Worm (Caenorhabditis elegans) whole organism, L3 larva: ENCODE results near the gene cept-2.
A peak's percentile ranks its signal among the peaks of the same experiment; 100 is the strongest.

Experiments
- ceh-28 ChIP-seq: fragments of 150-350 bp; optimal IDR thresholded peaks from 2 replicates; lab custom pipeline; 2014; ENCODE audit warnings: missing biosample characterization, missing genetic modification reagents, missing genetic modification characterization
- elt-1 ChIP-seq: fragments of 150-350 bp; optimal IDR thresholded peaks from 2 replicates; lab custom pipeline; 2014; ENCODE audit warnings: missing biosample characterization, missing genetic modification characterization
- lin-39 ChIP-seq: fragments of 150-350 bp; optimal IDR thresholded peaks from 2 replicates; lab custom pipeline; 2018; ENCODE audit warnings: missing biosample characterization, missing genetic modification reagents, missing genetic modification characterization
- nhr-77 ChIP-seq: fragments of 150-350 bp; optimal IDR thresholded peaks from 2 replicates; lab custom pipeline; 2014; ENCODE audit warnings: missing biosample characterization, missing genetic modification characterization
- sea-2 ChIP-seq: fragments of 150-350 bp; sonication (generic microtip); optimal IDR thresholded peaks from 4 replicates; lab custom pipeline; 2014; ENCODE audit warnings: missing biosample characterization, missing genetic modification reagents, missing genetic modification characterization

DNA sequence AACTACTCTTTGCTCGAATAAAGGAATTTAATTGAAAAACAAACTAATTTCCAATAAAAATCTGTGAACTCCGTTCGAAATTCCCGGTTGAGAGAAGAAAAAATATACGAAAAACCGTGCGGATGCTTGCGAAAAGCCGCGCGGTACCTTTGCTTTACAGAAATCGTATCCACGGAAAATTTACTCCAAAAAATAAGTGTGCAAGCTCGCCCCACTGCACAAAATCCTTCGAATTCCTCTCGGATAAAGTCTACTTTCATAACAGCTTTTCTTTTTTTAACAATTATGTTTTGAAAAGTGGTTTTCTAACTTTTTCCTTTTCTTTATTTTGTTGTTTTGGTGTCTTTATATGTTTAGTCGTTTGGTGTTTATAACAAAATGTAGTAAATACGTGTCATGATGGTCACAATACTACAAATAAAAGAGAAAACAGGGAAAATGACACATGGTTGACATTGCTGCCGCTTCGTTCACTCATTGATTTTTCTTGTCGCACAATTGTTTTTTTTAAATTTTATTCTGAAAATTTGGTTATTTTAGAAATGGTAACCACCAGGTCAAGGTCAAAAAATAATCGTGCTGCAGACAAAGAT, at the start of gene cept-2:
- TF ChIP-seq lin-39 (tag; lab: Kevin White, UChicago): peak; percentile 88
- TF ChIP-seq elt-1: peak; percentile 62
- TF ChIP-seq nhr-77 (tag; lab: Kevin White, UChicago): peak; percentile 78
- peak; percentile 76 for TF ChIP-seq ceh-28 (tag; lab: Kevin White, UChicago)
- TF ChIP-seq sea-2 (GFP tag; lab: Kevin White, UChicago): no peak
